Worm (Caenorhabditis elegans) whole organism, L4 larva: ENCODE results near the gene dsl-5.

Source experiments
- ama-1 ChIP-seq: fragments of 150-350 bp; optimal IDR thresholded peaks from 2 replicates; lab custom pipeline; 2014; ENCODE audit warnings: inconsistent platforms, mixed read lengths
- ceh-28 ChIP-seq: fragments of 150-350 bp; optimal IDR thresholded peaks from 2 replicates; lab custom pipeline; 2014; ENCODE audit warnings: missing biosample characterization, missing genetic modification reagents, missing genetic modification characterization
- nhr-42 ChIP-seq: fragments of 200-800 bp; sonication (Bioruptor generic); IDR thresholded peaks from 2 replicates; pipeline ENCODE4 v1.3.6; 2022; ENCODE audit warnings: missing genetic modification characterization, missing compliant biosample characterization

DNA sequence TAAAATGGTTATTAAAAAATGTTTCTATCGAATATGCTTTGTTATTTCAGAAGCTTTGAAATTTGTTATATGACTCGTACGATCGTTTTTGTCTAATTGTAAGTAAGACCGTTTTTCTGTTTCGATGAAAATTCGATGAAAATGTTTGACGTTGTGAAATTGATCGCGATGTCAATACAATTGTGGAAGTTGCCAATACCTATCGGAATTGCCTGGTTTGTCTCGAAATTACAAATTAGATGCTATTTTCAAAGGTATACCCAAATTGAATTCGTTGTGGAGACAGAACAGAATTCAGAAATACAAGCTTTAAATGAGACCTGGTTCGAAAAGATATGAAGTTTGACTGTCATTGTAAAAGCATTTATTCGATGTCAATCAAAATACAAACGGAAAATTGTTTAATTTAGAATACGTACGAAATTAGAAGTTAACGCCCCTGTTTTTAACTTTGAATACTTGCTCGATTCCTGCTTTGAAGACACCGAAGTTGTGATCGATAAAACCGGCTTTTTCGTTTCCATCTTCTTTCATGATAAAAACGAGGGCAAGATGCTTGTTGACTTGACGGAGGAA, 17.5 kb downstream of the dsl-5 start:
- TF ChIP-seq ceh-28 (tag; lab: Kevin White, UChicago) (no peak), ama-1 (lab: Kevin White, UChicago) (no peak), nhr-42 (no peak)
